Fruit fly (Drosophila melanogaster) whole organism, embryonic: ENCODE results near the gene CG5246.
A peak's percentile ranks its signal among the peaks of the same experiment; 100 is the strongest.

Source experiments
- Adf1 ChIP-seq: fragments of 200-800 bp; sonication (Bioruptor generic); IDR thresholded peaks from 2 replicates; pipeline ENCODE4 v1.3.6; 2022; ENCODE audit warnings: missing biosample characterization, missing genetic modification characterization
- Awh ChIP-seq: fragments of 200-800 bp; sonication (Bioruptor generic); IDR thresholded peaks from 2 replicates; pipeline ENCODE4, ENCODE4 v1.3.6; 2022; ENCODE audit warnings: missing biosample characterization, missing genetic modification characterization
- CG10543 ChIP-seq: fragments of 200-800 bp; sonication (Bioruptor generic); optimal IDR thresholded peaks from 3 replicates; lab custom pipeline; 2017; ENCODE audit warnings: missing biosample characterization, mild to moderate bottlenecking, missing genetic modification characterization, moderate library complexity
- CG10654 ChIP-seq: fragments of 200-800 bp; sonication (Bioruptor generic); optimal IDR thresholded peaks from 2 replicates; lab custom pipeline; 2016; ENCODE audit warnings: missing biosample characterization, missing genetic modification characterization
- CG11723 ChIP-seq: fragments of 200-800 bp; sonication (Bioruptor generic); optimal IDR thresholded peaks from 2 replicates; lab custom pipeline; 2017; ENCODE audit warnings: missing biosample characterization, mild to moderate bottlenecking, missing genetic modification characterization
- CG15073 ChIP-seq: fragments of 200-800 bp; sonication (Bioruptor generic); optimal IDR thresholded peaks from 2 replicates; lab custom pipeline; 2016; ENCODE audit warnings: missing biosample characterization, missing genetic modification characterization
- CG17912 ChIP-seq: fragments of 200-800 bp; sonication (Bioruptor generic); optimal IDR thresholded peaks from 2 replicates; lab custom pipeline; 2018; ENCODE audit warnings: missing biosample characterization, mild to moderate bottlenecking, missing genetic modification characterization
- CG2199 ChIP-seq: fragments of 200-800 bp; sonication (Bioruptor generic); IDR thresholded peaks from 3 replicates; pipeline ENCODE4 v1.3.6; 2022; ENCODE audit warnings: missing biosample characterization, missing genetic modification characterization
- CG32772 ChIP-seq: fragments of 200-800 bp; sonication (Bioruptor generic); IDR thresholded peaks from 2 replicates; pipeline ENCODE4 v1.3.6; 2022; ENCODE audit warnings: missing biosample characterization, missing genetic modification characterization
- CG5953 ChIP-seq: fragments of 200-800 bp; sonication (Bioruptor generic); IDR thresholded peaks from 2 replicates; pipeline ENCODE4 v1.3.6; 2022; ENCODE audit warnings: missing biosample characterization, missing genetic modification characterization
- CG6813 ChIP-seq: fragments of 200-800 bp; sonication (Bioruptor generic); optimal IDR thresholded peaks from 2 replicates; lab custom pipeline; 2017; ENCODE audit warnings: missing biosample characterization, missing genetic modification characterization, mild to moderate bottlenecking, moderate library complexity, missing genetic modification reagents
- CG7556 ChIP-seq: fragments of 200-800 bp; sonication (Bioruptor generic); optimal IDR thresholded peaks from 2 replicates; lab custom pipeline; 2017; ENCODE audit warnings: missing biosample characterization, mild to moderate bottlenecking, missing genetic modification characterization
- CG8281 ChIP-seq: fragments of 200-800 bp; sonication (Bioruptor generic); optimal IDR thresholded peaks from 2 replicates; lab custom pipeline; 2018; ENCODE audit warnings: missing biosample characterization, mild to moderate bottlenecking, missing genetic modification characterization, moderate library complexity
- CG8944 ChIP-seq: fragments of 200-800 bp; sonication (Bioruptor generic); optimal IDR thresholded peaks from 3 replicates; lab custom pipeline; 2016; ENCODE audit warnings: missing biosample characterization, missing genetic modification characterization
- CTCF ChIP-seq: fragments of 200-800 bp; sonication (Bioruptor generic); optimal IDR thresholded peaks from 2 replicates; lab custom pipeline; 2017; ENCODE audit warnings: missing biosample characterization, mild to moderate bottlenecking, missing genetic modification characterization, moderate library complexity
- Eip74EF ChIP-seq, 2 experiments: fragments of 200-800 bp in 1 of 2; fragments of >200 bp in 1 of 2; sonication (Bioruptor generic) in 1 of 2; optimal IDR thresholded peaks; 2 replicates each; lab custom pipeline; 2017 to 2019; ENCODE audit warnings: missing biosample characterization in 2 of 2, missing genetic modification characterization in 2 of 2, mild to moderate bottlenecking in 1 of 2, moderate library complexity in 1 of 2
- Gug ChIP-seq: fragments of 200-800 bp; sonication (Bioruptor generic); IDR thresholded peaks from 4 replicates; pipeline ENCODE4 v1.3.6; 2022; ENCODE audit warnings: missing biosample characterization, missing genetic modification characterization
- H15 ChIP-seq: fragments of 200-800 bp; sonication (Bioruptor generic); IDR thresholded peaks from 3 replicates; pipeline ENCODE4 v1.3.6; 2022; ENCODE audit warnings: missing biosample characterization, missing genetic modification characterization
- H2.0 ChIP-seq: fragments of 200-800 bp; sonication (Bioruptor generic); IDR thresholded peaks from 2 replicates; pipeline ENCODE4 v1.3.6; 2022; ENCODE audit warnings: missing biosample characterization, missing genetic modification characterization
- Hey ChIP-seq: fragments of 200-800 bp; sonication (Bioruptor generic); optimal IDR thresholded peaks from 3 replicates; lab custom pipeline; 2018; ENCODE audit warnings: missing biosample characterization, mild to moderate bottlenecking, missing genetic modification characterization
- Hmr ChIP-seq: fragments of 200-800 bp; sonication (Bioruptor generic); optimal IDR thresholded peaks from 3 replicates; lab custom pipeline; 2017; ENCODE audit warnings: mild to moderate bottlenecking, missing biosample characterization, missing genetic modification reagents, missing genetic modification characterization
- Hr51 ChIP-seq, 2 experiments: fragments of 200-800 bp; sonication (Bioruptor generic); optimal IDR thresholded peaks; 2 replicates in 1 of 2; 3 replicates in 1 of 2; lab custom pipeline; 2016 to 2018; ENCODE audit warnings: missing biosample characterization in 2 of 2, missing genetic modification characterization in 2 of 2, mild to moderate bottlenecking in 1 of 2, moderate library complexity in 1 of 2
- NFAT ChIP-seq: fragments of 200-800 bp; sonication (Bioruptor generic); IDR thresholded peaks from 2 replicates; pipeline ENCODE4 v1.3.6; 2022; ENCODE audit warnings: missing biosample characterization, missing genetic modification characterization
- Ptx1 ChIP-seq: fragments of 200-800 bp; sonication (Bioruptor generic); IDR thresholded peaks from 2 replicates; pipeline ENCODE4 v1.3.6; 2022; ENCODE audit warnings: missing biosample characterization, missing genetic modification characterization
- Trl ChIP-seq, 3 experiments: fragments of >200 bp in 2 of 3; fragments of 200-800 bp in 1 of 3; sonication (Bioruptor generic) in 1 of 3; optimal IDR thresholded peaks; 2 replicates in 1 of 3; 3 replicates in 2 of 3; lab custom pipeline; 2016 to 2017; ENCODE audit warnings: missing biosample characterization in 1 of 3, missing genetic modification characterization in 1 of 3
- ash1 ChIP-seq: fragments of 200-800 bp; sonication (Bioruptor generic); optimal IDR thresholded peaks from 2 replicates; lab custom pipeline; 2018; ENCODE audit warnings: missing biosample characterization, mild to moderate bottlenecking, missing genetic modification characterization
- cad ChIP-seq: fragments of >200 bp; optimal IDR thresholded peaks from 2 replicates; lab custom pipeline; 2017; ENCODE audit warnings: missing biosample characterization, missing genetic modification characterization
- cg ChIP-seq: fragments of 200-800 bp; sonication (Bioruptor generic); optimal IDR thresholded peaks from 3 replicates; lab custom pipeline; 2019; ENCODE audit warnings: missing biosample characterization, mild to moderate bottlenecking, missing genetic modification characterization, moderate library complexity
- chif ChIP-seq, 2 experiments: fragments of 200-800 bp; sonication (Bioruptor generic); optimal IDR thresholded peaks; 3 replicates each; lab custom pipeline; 2016; ENCODE audit warnings: missing biosample characterization in 2 of 2, missing genetic modification characterization in 2 of 2
- chinmo ChIP-seq: fragments of 200-800 bp; sonication (Bioruptor generic); IDR thresholded peaks from 4 replicates; pipeline ENCODE4 v1.3.6; 2022; ENCODE audit warnings: missing biosample characterization, missing genetic modification characterization; ENCODE audit not compliant: partially characterized antibody
- chn ChIP-seq: fragments of 200-800 bp; sonication (Bioruptor generic); optimal IDR thresholded peaks from 2 replicates; lab custom pipeline; 2016; ENCODE audit warnings: missing biosample characterization, missing genetic modification characterization
- ci ChIP-seq: fragments of 200-800 bp; sonication (Bioruptor generic); IDR thresholded peaks from 3 replicates; pipeline ENCODE4 v1.3.6; 2022; ENCODE audit warnings: missing biosample characterization, missing genetic modification characterization
- en ChIP-seq: fragments of 200-800 bp; sonication (Bioruptor generic); optimal IDR thresholded peaks from 2 replicates; lab custom pipeline; 2016; ENCODE audit warnings: missing biosample characterization, missing genetic modification characterization
- gro ChIP-seq: fragments of 200-800 bp; sonication (Bioruptor generic); optimal IDR thresholded peaks from 2 replicates; lab custom pipeline; 2016; ENCODE audit warnings: missing biosample characterization, missing genetic modification characterization
- gsb ChIP-seq: fragments of 200-800 bp; sonication (Bioruptor generic); IDR thresholded peaks from 2 replicates; pipeline ENCODE4 v1.3.6; 2022; ENCODE audit warnings: missing biosample characterization, missing genetic modification characterization
- inv ChIP-seq: fragments of 200-800 bp; sonication (Bioruptor generic); IDR thresholded peaks from 2 replicates; pipeline ENCODE4 v1.3.6; 2022; ENCODE audit warnings: missing biosample characterization, missing genetic modification characterization; ENCODE audit not compliant: partially characterized antibody
- kay ChIP-seq: fragments of 200-800 bp; sonication (Bioruptor generic); optimal IDR thresholded peaks from 2 replicates; lab custom pipeline; 2016; ENCODE audit warnings: missing biosample characterization, missing genetic modification characterization
- nerfin-1 ChIP-seq: fragments of 200-800 bp; sonication (Bioruptor generic); optimal IDR thresholded peaks from 3 replicates; lab custom pipeline; 2019; ENCODE audit warnings: missing biosample characterization, mild to moderate bottlenecking, missing genetic modification characterization, moderate library complexity
- nerfin-2 ChIP-seq: fragments of 200-800 bp; sonication (Bioruptor generic); IDR thresholded peaks from 2 replicates; pipeline ENCODE4 v1.3.6; 2022; ENCODE audit warnings: missing biosample characterization, missing genetic modification characterization; ENCODE audit not compliant: partially characterized antibody
- oc ChIP-seq: fragments of 200-800 bp; sonication (Bioruptor generic); optimal IDR thresholded peaks from 2 replicates; lab custom pipeline; 2018; ENCODE audit warnings: missing biosample characterization, mild to moderate bottlenecking, missing genetic modification characterization, moderate library complexity
- pan ChIP-seq, 4 experiments: fragments of >200 bp in 3 of 4; fragments of 200-800 bp in 1 of 4; sonication (Bioruptor generic) in 1 of 4; optimal IDR thresholded peaks in 3 of 4; IDR thresholded peaks in 1 of 4; 2 replicates each; pipeline versions ENCODE4 v1.3.6 to Lab custom; 2017 to 2022; ENCODE audit warnings: missing biosample characterization in 2 of 4, missing genetic modification characterization in 2 of 4, mixed read lengths in 1 of 4
- pum ChIP-seq: fragments of 200-800 bp; sonication (Bioruptor generic); optimal IDR thresholded peaks from 2 replicates; lab custom pipeline; 2016; ENCODE audit warnings: missing biosample characterization, missing genetic modification characterization
- sc ChIP-seq, 3 experiments: fragments of >200 bp in 2 of 3; fragments of 200-800 bp in 1 of 3; sonication (Bioruptor generic) in 1 of 3; optimal IDR thresholded peaks; 2 replicates in 2 of 3; 3 replicates in 1 of 3; lab custom pipeline; 2017; ENCODE audit warnings: mild to moderate bottlenecking in 1 of 3, missing biosample characterization in 1 of 3, missing genetic modification characterization in 1 of 3, missing genetic modification reagents in 1 of 3
- shn ChIP-seq: fragments of 200-800 bp; sonication (Bioruptor generic); optimal IDR thresholded peaks from 3 replicates; lab custom pipeline; 2016; ENCODE audit warnings: missing biosample characterization, missing genetic modification characterization
- ttk ChIP-seq: fragments of 200-800 bp; sonication (Bioruptor generic); IDR thresholded peaks from 2 replicates; pipeline ENCODE4 v2.1.2; 2022; ENCODE audit warnings: missing biosample characterization, missing genetic modification characterization
- vnd ChIP-seq: fragments of 200-800 bp; sonication (Bioruptor generic); IDR thresholded peaks from 3 replicates; pipeline ENCODE4 v1.3.6; 2022; ENCODE audit warnings: missing biosample characterization, missing genetic modification characterization; ENCODE audit not compliant: partially characterized antibody
- wdn ChIP-seq: fragments of 200-800 bp; sonication (Bioruptor generic); IDR thresholded peaks from 2 replicates; pipeline ENCODE4 v1.3.6; 2022; ENCODE audit warnings: missing biosample characterization, missing genetic modification characterization
- yki ChIP-seq: fragments of >200 bp; optimal IDR thresholded peaks from 3 replicates; lab custom pipeline; 2018

CG5246 gene

DNA sequence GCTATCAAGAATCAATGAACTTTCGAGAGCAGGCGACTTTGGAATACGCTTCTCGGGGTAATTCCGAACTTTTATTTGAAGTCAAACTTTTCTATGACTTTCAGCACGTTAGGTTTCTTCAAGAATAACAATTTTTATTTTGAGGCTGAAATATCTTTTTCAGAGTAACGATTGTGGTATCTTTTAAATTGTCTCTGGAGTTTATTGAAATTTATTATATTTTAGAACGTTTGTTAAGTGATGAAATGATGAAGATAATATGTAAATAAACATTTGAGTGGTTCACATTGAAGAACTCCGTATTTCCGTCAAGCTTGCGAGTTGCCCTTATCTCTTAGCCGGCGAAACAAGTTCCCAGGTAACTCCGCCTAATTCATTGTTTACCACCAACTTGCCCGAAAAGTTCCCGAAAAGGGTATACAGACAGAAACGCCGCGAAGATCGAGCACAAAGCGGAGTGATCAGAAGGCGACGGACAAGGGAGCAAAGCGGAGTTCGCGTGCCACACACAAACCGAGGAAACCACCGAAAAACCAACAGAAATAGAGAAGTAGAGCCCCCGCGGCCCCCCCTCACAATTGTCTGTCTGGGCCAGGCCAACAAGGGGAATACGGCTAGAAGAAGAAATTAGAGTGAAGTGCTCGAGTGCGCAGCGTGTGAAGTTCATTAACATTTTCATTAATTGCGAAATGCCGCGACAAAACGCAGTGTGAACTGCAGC lies 18.1 kb upstream of the CG5246 start (continued):
- TF ChIP-seq CG10543 (no peak), ttk (no peak), kay (no peak), chif (GFP tag; optimal IDR thresholded peaks at IDR 0.05; lab: Kevin White, UChicago) (peak in 1 of 2 experiments; percentile 6), en (GFP tag; lab: Kevin White, UChicago) (no peak), CG7556 (GFP tag; lab: Kevin White, UChicago) (peak; percentile 31), Hey (no peak), pum (GFP tag; lab: Kevin White, UChicago) (peak; percentile 8), nerfin-1 (no peak), Ptx1 (GFP tag; lab: Robert Waterston, UW) (no peak), CG8944 (no peak), nerfin-2 (GFP tag; lab: Robert Waterston, UW) (no peak), CG15073 (no peak), chinmo (GFP tag; lab: Robert Waterston, UW) (no peak), H15 (GFP tag; lab: Robert Waterston, UW) (no peak), NFAT (GFP tag; lab: Robert Waterston, UW) (no peak)

DNA sequence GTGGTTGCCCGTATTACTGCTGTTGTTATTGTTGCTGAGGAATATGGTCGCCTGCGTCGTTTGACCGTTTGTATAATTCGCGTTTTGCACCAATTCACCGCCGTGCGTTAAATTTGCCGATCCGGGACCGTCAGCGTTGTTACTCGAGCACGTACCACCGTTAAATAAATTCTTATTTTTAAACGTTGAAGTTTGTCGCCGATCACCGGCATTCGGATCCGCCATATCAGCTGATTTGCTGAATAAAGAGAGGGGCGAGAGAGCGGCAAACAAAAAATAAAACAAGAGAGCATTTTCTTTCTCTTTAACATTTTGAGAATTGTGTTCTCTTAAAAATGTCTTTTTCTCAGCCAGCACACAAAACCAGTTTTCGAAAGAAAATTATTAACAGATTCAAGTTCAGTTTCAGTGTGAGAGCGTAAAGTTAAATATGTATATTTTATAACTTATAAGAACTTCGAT lies 17.0 kb upstream of the CG5246 start:
- TF ChIP-seq sc (optimal IDR thresholded peaks at IDR 0.05; lab: Kevin White, UChicago), result no peak
- no peak for TF ChIP-seq sc (GFP tag; optimal IDR thresholded peaks at IDR 0.05; lab: Kevin White, UChicago)
- peak; percentile 39; the same call in 1 of the 2 replicates for TF ChIP-seq inv (GFP tag; lab: Robert Waterston, UW)
- no peak for TF ChIP-seq CG10654
- TF ChIP-seq CG5953 (GFP tag; lab: Robert Waterston, UW), result no peak
- no peak for TF ChIP-seq CG17912 (GFP tag; lab: Kevin White, UChicago)
- TF ChIP-seq yki (lab: Kevin White, UChicago), result peak; percentile 57
- no peak for TF ChIP-seq H2.0 (GFP tag; lab: Robert Waterston, UW)
- peak; percentile 90 to 91 for TF ChIP-seq Trl (optimal IDR thresholded peaks at IDR 0.05; lab: Kevin White, UChicago)
- TF ChIP-seq Trl (GFP tag; optimal IDR thresholded peaks at IDR 0.05; lab: Kevin White, UChicago), result no peak
- TF ChIP-seq gsb, result no peak
- TF ChIP-seq gro (GFP tag; lab: Kevin White, UChicago), result no peak
- no peak for TF ChIP-seq oc
- no peak for TF ChIP-seq CG8281 (tag; lab: Kevin White, UChicago)
- no peak for TF ChIP-seq Gug (GFP tag; lab: Robert Waterston, UW)
- TF ChIP-seq cad, result no peak
- peak; percentile 56; the same call in 1 of the 3 replicates for TF ChIP-seq ci (GFP tag; lab: Robert Waterston, UW)
- no peak for TF ChIP-seq CG11723
- 0 out of 2 replicates have a peak, but pooled peaks have one; percentile 32 for TF ChIP-seq wdn (GFP tag; lab: Robert Waterston, UW)
- TF ChIP-seq chn (GFP tag; lab: Kevin White, UChicago), result no peak
- TF ChIP-seq shn (GFP tag; lab: Kevin White, UChicago), result no peak
- no peak for TF ChIP-seq CG6813
- TF ChIP-seq Awh (GFP tag; lab: Robert Waterston, UW), result no peak
- peak; percentile 43 for TF ChIP-seq cg (GFP tag; lab: Kevin White, UChicago)
- peak; percentile 7 for TF ChIP-seq ash1 (GFP tag; lab: Kevin White, UChicago)
- TF ChIP-seq CG2199 (GFP tag; lab: Robert Waterston, UW), result 0 out of 3 replicates have a peak, but pooled peaks have one; percentile 4
- peak; percentile 22; the same call in 1 of the 2 replicates for TF ChIP-seq Adf1 (GFP tag; lab: Robert Waterston, UW)
- TF ChIP-seq CG32772 (GFP tag; lab: Robert Waterston, UW), result no peak
- TF ChIP-seq Eip74EF (GFP tag; optimal IDR thresholded peaks at IDR 0.05; lab: Kevin White, UChicago), result peak in 1 of 2 experiments; percentile 7
- no peak for TF ChIP-seq Hr51 (GFP tag; optimal IDR thresholded peaks at IDR 0.05; lab: Kevin White, UChicago)
- TF ChIP-seq CTCF (GFP tag; lab: Kevin White, UChicago), result peak; percentile 55
- TF ChIP-seq Hmr, result no peak
- TF ChIP-seq vnd, result no peak
- TF ChIP-seq H15 (GFP tag; lab: Robert Waterston, UW), result no peak
- TF ChIP-seq pan (optimal IDR thresholded peaks at IDR 0.05; lab: Kevin White, UChicago), result no peak
- peak in 1 of 2 experiments; percentile 18 for TF ChIP-seq pan (GFP tag; optimal IDR thresholded peaks at IDR 0.05 in 1 of 2, IDR thresholded peaks at IDR 0.05 in 1 of 2)
